Fruit fly (Drosophila melanogaster) whole organism, embryonic: Measurements from ENCODE around the gene CG42847.

Experiments used
- ATbp ChIP-seq: fragments of 200-800 bp; sonication (Bioruptor generic); optimal IDR thresholded peaks from 2 replicates; lab custom pipeline; 2017; ENCODE audit warnings: missing biosample characterization, mild to moderate bottlenecking, missing genetic modification characterization, missing genetic modification reagents
- Aef1 ChIP-seq: fragments of 200-800 bp; sonication (Bioruptor generic); IDR thresholded peaks from 3 replicates; pipeline ENCODE4 v1.3.6; 2022; ENCODE audit warnings: missing biosample characterization, missing genetic modification characterization
- Atf3 ChIP-seq: fragments of 200-800 bp; sonication (Bioruptor generic); optimal IDR thresholded peaks from 3 replicates; lab custom pipeline; 2016; ENCODE audit warnings: missing biosample characterization, missing genetic modification characterization
- Atf6 ChIP-seq: fragments of 200-800 bp; sonication (Bioruptor generic); IDR thresholded peaks from 2 replicates; pipeline ENCODE4 v1.3.6; 2022; ENCODE audit warnings: missing biosample characterization, missing genetic modification characterization
- B-H1 ChIP-seq: fragments of 200-800 bp; sonication (Bioruptor generic); IDR thresholded peaks from 3 replicates; pipeline ENCODE4 v1.3.6; 2022; ENCODE audit warnings: missing biosample characterization, missing genetic modification characterization
- Bdp1 ChIP-seq: fragments of 200-800 bp; sonication (Bioruptor generic); optimal IDR thresholded peaks from 3 replicates; lab custom pipeline; 2016; ENCODE audit warnings: missing biosample characterization, missing genetic modification characterization
- CG10959 ChIP-seq: fragments of 200-800 bp; sonication (Bioruptor generic); IDR thresholded peaks from 2 replicates; pipeline ENCODE4 v1.3.6; 2022; ENCODE audit warnings: missing biosample characterization, missing genetic modification characterization
- CG12219 ChIP-seq: fragments of 200-800 bp; sonication (Bioruptor generic); optimal IDR thresholded peaks from 3 replicates; lab custom pipeline; 2018; ENCODE audit warnings: missing biosample characterization, mild to moderate bottlenecking, missing genetic modification characterization
- CG13123 ChIP-seq: fragments of 200-800 bp; sonication (Bioruptor generic); optimal IDR thresholded peaks from 2 replicates; lab custom pipeline; 2016; ENCODE audit warnings: missing biosample characterization, missing genetic modification characterization
- CG13624 ChIP-seq: fragments of 200-800 bp; sonication (Bioruptor generic); optimal IDR thresholded peaks from 2 replicates; lab custom pipeline; 2016; ENCODE audit warnings: missing biosample characterization, missing genetic modification characterization
- CG14050 ChIP-seq: fragments of 200-800 bp; sonication (Bioruptor generic); IDR thresholded peaks from 3 replicates; pipeline ENCODE4 v1.3.6; 2022; ENCODE audit warnings: missing biosample characterization, missing genetic modification characterization
- CG14860 ChIP-seq: fragments of 200-800 bp; sonication (Bioruptor generic); IDR thresholded peaks from 3 replicates; pipeline ENCODE4 v1.3.6; 2022; ENCODE audit warnings: missing biosample characterization, missing genetic modification characterization; ENCODE audit not compliant: partially characterized antibody
- CG15073 ChIP-seq: fragments of 200-800 bp; sonication (Bioruptor generic); optimal IDR thresholded peaks from 2 replicates; lab custom pipeline; 2016; ENCODE audit warnings: missing biosample characterization, missing genetic modification characterization
- CG15479 ChIP-seq: fragments of 200-800 bp; sonication (Bioruptor generic); optimal IDR thresholded peaks from 3 replicates; lab custom pipeline; 2019; ENCODE audit warnings: missing biosample characterization, mild to moderate bottlenecking, missing genetic modification characterization, moderate library complexity
- CG17186 ChIP-seq: fragments of 200-800 bp; sonication (Bioruptor generic); optimal IDR thresholded peaks from 3 replicates; lab custom pipeline; 2017; ENCODE audit warnings: missing biosample characterization, missing genetic modification reagents, missing genetic modification characterization
- CG3065 ChIP-seq: fragments of 200-800 bp; sonication (Bioruptor generic); optimal IDR thresholded peaks from 2 replicates; lab custom pipeline; 2016; ENCODE audit warnings: missing biosample characterization, missing genetic modification characterization
- CG33557 ChIP-seq: fragments of 200-800 bp; sonication (Bioruptor generic); optimal IDR thresholded peaks from 2 replicates; lab custom pipeline; 2019; ENCODE audit warnings: missing biosample characterization, mild to moderate bottlenecking, missing genetic modification characterization, moderate library complexity
- CG34376 ChIP-seq: fragments of 200-800 bp; sonication (Bioruptor generic); optimal IDR thresholded peaks from 2 replicates; lab custom pipeline; 2018; ENCODE audit warnings: missing biosample characterization, mild to moderate bottlenecking, missing genetic modification characterization
- CG3847 ChIP-seq: fragments of 200-800 bp; sonication (Bioruptor generic); IDR thresholded peaks from 2 replicates; pipeline ENCODE4 v1.3.6; 2022; ENCODE audit warnings: missing biosample characterization, missing genetic modification characterization
- CG42726 ChIP-seq: fragments of 200-800 bp; sonication (Bioruptor generic); IDR thresholded peaks from 2 replicates; pipeline ENCODE4 v1.3.6; 2022; ENCODE audit warnings: missing biosample characterization, missing genetic modification characterization; ENCODE audit not compliant: partially characterized antibody
- CG4707 ChIP-seq: fragments of 200-800 bp; sonication (Bioruptor generic); optimal IDR thresholded peaks from 2 replicates; lab custom pipeline; 2018; ENCODE audit warnings: missing biosample characterization, mild to moderate bottlenecking, missing genetic modification characterization, moderate library complexity
- CG6254 ChIP-seq: fragments of 200-800 bp; sonication (Bioruptor generic); optimal IDR thresholded peaks from 3 replicates; lab custom pipeline; 2017; ENCODE audit warnings: mild to moderate bottlenecking, missing biosample characterization, missing genetic modification reagents, missing genetic modification characterization
- CG7357 ChIP-seq: fragments of 200-800 bp; sonication (Bioruptor generic); IDR thresholded peaks from 3 replicates; pipeline ENCODE4 v1.3.6; 2022; ENCODE audit warnings: missing biosample characterization, missing genetic modification characterization
- CG9609 ChIP-seq: fragments of 200-800 bp; sonication (Bioruptor generic); optimal IDR thresholded peaks from 3 replicates; lab custom pipeline; 2016; ENCODE audit warnings: missing biosample characterization, missing genetic modification characterization
- E2f2 ChIP-seq: fragments of 200-800 bp; sonication (Bioruptor generic); IDR thresholded peaks from 2 replicates; pipeline ENCODE4 v1.3.6; 2022; ENCODE audit warnings: missing biosample characterization, missing genetic modification characterization
- Eip74EF ChIP-seq, 2 experiments: fragments of 200-800 bp in 1 of 2; fragments of >200 bp in 1 of 2; sonication (Bioruptor generic) in 1 of 2; optimal IDR thresholded peaks; 2 replicates each; lab custom pipeline; 2017 to 2019; ENCODE audit warnings: missing biosample characterization in 2 of 2, missing genetic modification characterization in 2 of 2, mild to moderate bottlenecking in 1 of 2, moderate library complexity in 1 of 2
- Ets65A ChIP-seq: fragments of 200-800 bp; sonication (Bioruptor generic); peaks from one replicate; lab custom pipeline; 2016; ENCODE audit warnings: missing biosample characterization, missing genetic modification characterization
- Mrtf ChIP-seq: fragments of 200-800 bp; sonication (Bioruptor generic); IDR thresholded peaks from 3 replicates; pipeline ENCODE4 v1.3.6; 2022; ENCODE audit warnings: missing biosample characterization, missing genetic modification characterization
- Opbp ChIP-seq: fragments of 200-800 bp; sonication (Bioruptor generic); IDR thresholded peaks from 3 replicates; pipeline ENCODE4 v1.3.6; 2022; ENCODE audit warnings: missing biosample characterization, missing genetic modification characterization; ENCODE audit not compliant: partially characterized antibody
- Ptx1 ChIP-seq: fragments of 200-800 bp; sonication (Bioruptor generic); IDR thresholded peaks from 2 replicates; pipeline ENCODE4 v1.3.6; 2022; ENCODE audit warnings: missing biosample characterization, missing genetic modification characterization
- Rfx ChIP-seq: fragments of 200-800 bp; sonication (Bioruptor generic); IDR thresholded peaks from 2 replicates; pipeline ENCODE4 v1.3.6; 2022; ENCODE audit warnings: missing biosample characterization, missing genetic modification characterization
- Six4 ChIP-seq: fragments of 200-800 bp; sonication (Bioruptor generic); optimal IDR thresholded peaks from 2 replicates; lab custom pipeline; 2016; ENCODE audit warnings: missing biosample characterization, missing genetic modification characterization
- ac ChIP-seq: fragments of 200-800 bp; sonication (Bioruptor generic); optimal IDR thresholded peaks from 3 replicates; lab custom pipeline; 2017; ENCODE audit warnings: missing biosample characterization, mild to moderate bottlenecking, missing genetic modification characterization
- bowl ChIP-seq: fragments of 200-800 bp; sonication (Bioruptor generic); IDR thresholded peaks from 2 replicates; pipeline ENCODE4 v1.3.6; 2022; ENCODE audit warnings: missing biosample characterization, missing genetic modification characterization
- chm ChIP-seq: fragments of 200-800 bp; sonication (Bioruptor generic); IDR thresholded peaks from 2 replicates; pipeline ENCODE4 v1.3.6; 2022; ENCODE audit warnings: missing biosample characterization, missing genetic modification characterization
- ci ChIP-seq: fragments of 200-800 bp; sonication (Bioruptor generic); IDR thresholded peaks from 3 replicates; pipeline ENCODE4 v1.3.6; 2022; ENCODE audit warnings: missing biosample characterization, missing genetic modification characterization
- danr ChIP-seq: fragments of 200-800 bp; sonication (Bioruptor generic); IDR thresholded peaks from 2 replicates; pipeline ENCODE4 v1.3.6; 2022; ENCODE audit warnings: missing biosample characterization, missing genetic modification characterization
- disco-r ChIP-seq: fragments of 200-800 bp; sonication (Bioruptor generic); optimal IDR thresholded peaks from 2 replicates; lab custom pipeline; 2016; ENCODE audit warnings: missing biosample characterization, missing genetic modification characterization
- emc ChIP-seq: fragments of 200-800 bp; sonication (Bioruptor generic); optimal IDR thresholded peaks from 2 replicates; lab custom pipeline; 2016; ENCODE audit warnings: missing biosample characterization, missing genetic modification characterization
- gro ChIP-seq: fragments of 200-800 bp; sonication (Bioruptor generic); optimal IDR thresholded peaks from 2 replicates; lab custom pipeline; 2016; ENCODE audit warnings: missing biosample characterization, missing genetic modification characterization
- jing ChIP-seq: fragments of 200-800 bp; sonication (Bioruptor generic); optimal IDR thresholded peaks from 2 replicates; lab custom pipeline; 2018; ENCODE audit warnings: missing biosample characterization, mild to moderate bottlenecking, missing genetic modification characterization
- mam ChIP-seq: fragments of 200-800 bp; sonication (Bioruptor generic); optimal IDR thresholded peaks from 3 replicates; lab custom pipeline; 2016; ENCODE audit warnings: missing biosample characterization, missing genetic modification characterization
- pfk ChIP-seq: fragments of 200-800 bp; sonication (Bioruptor generic); optimal IDR thresholded peaks from 2 replicates; lab custom pipeline; 2018; ENCODE audit warnings: missing biosample characterization, mild to moderate bottlenecking, missing genetic modification characterization, moderate library complexity
- phol ChIP-seq: fragments of 200-800 bp; sonication (Bioruptor generic); optimal IDR thresholded peaks from 3 replicates; lab custom pipeline; 2018; ENCODE audit warnings: missing biosample characterization, mild to moderate bottlenecking, missing genetic modification characterization, moderate library complexity
- prd ChIP-seq, 3 experiments: fragments of >200 bp in 2 of 3; fragments of 200-800 bp in 1 of 3; sonication (Bioruptor generic) in 1 of 3; optimal IDR thresholded peaks in 2 of 3; IDR thresholded peaks in 1 of 3; 2 replicates in 2 of 3; 3 replicates in 1 of 3; pipeline versions ENCODE4 v1.3.6 to Lab custom; 2017 to 2022; ENCODE audit warnings: missing biosample characterization in 1 of 3, missing genetic modification characterization in 1 of 3
- trh ChIP-seq: fragments of 200-800 bp; sonication (Bioruptor generic); optimal IDR thresholded peaks from 2 replicates; lab custom pipeline; 2016; ENCODE audit warnings: missing biosample characterization, missing genetic modification characterization
- wdn ChIP-seq: fragments of 200-800 bp; sonication (Bioruptor generic); IDR thresholded peaks from 2 replicates; pipeline ENCODE4 v1.3.6; 2022; ENCODE audit warnings: missing biosample characterization, missing genetic modification characterization
- wor ChIP-seq: fragments of 200-800 bp; sonication (Bioruptor generic); IDR thresholded peaks from 2 replicates; pipeline ENCODE4 v1.3.6; 2022; ENCODE audit warnings: missing biosample characterization, missing genetic modification characterization
- zen2 ChIP-seq: fragments of 200-800 bp; sonication (Bioruptor generic); IDR thresholded peaks from 3 replicates; pipeline ENCODE4 v1.3.6; 2022; ENCODE audit warnings: missing biosample characterization, missing genetic modification characterization; ENCODE audit not compliant: partially characterized antibody

The CG42847 gene

dm6 chr2L:9449257-9449972, 21.7 kb downstream of the CG42847 start (continued):
- TF ChIP-seq prd (optimal IDR thresholded peaks at IDR 0.05; lab: Kevin White, UChicago) = no peak
- TF ChIP-seq prd (GFP tag; IDR thresholded peaks at IDR 0.05; lab: Robert Waterston, UW) = peak; percentile 99
- peak; percentile 82 for TF ChIP-seq E2f2 (GFP tag; lab: Robert Waterston, UW)
- TF ChIP-seq Eip74EF (GFP tag; optimal IDR thresholded peaks at IDR 0.05; lab: Kevin White, UChicago) = peak in 1 of 2 experiments; percentile 92
- peak; percentile 93 for TF ChIP-seq CG7357 (GFP tag; lab: Robert Waterston, UW)
- peak; percentile 91 for TF ChIP-seq Aef1 (GFP tag; lab: Robert Waterston, UW)
- peak; percentile 51 for TF ChIP-seq disco-r (GFP tag; lab: Kevin White, UChicago)
- peak; percentile 97 for TF ChIP-seq CG3847
- no peak for TF ChIP-seq pfk (GFP tag; lab: Kevin White, UChicago)
- TF ChIP-seq CG10959 (GFP tag; lab: Robert Waterston, UW) = peak; percentile 89
- TF ChIP-seq CG14860 (GFP tag; lab: Robert Waterston, UW) = no peak
- TF ChIP-seq Bdp1 (GFP tag; lab: Kevin White, UChicago) = peak; percentile 74
- TF ChIP-seq ci (GFP tag; lab: Robert Waterston, UW) = peak; percentile 92; the same call in 2 of the 3 replicates
- peak; percentile 92 for TF ChIP-seq wdn (GFP tag; lab: Robert Waterston, UW)
- peak; percentile 96 for TF ChIP-seq jing
- TF ChIP-seq Ptx1 (GFP tag; lab: Robert Waterston, UW) = peak; percentile 97
- peak; percentile 93 for TF ChIP-seq ATbp (GFP tag; lab: Kevin White, UChicago)
- peak; percentile 97 for TF ChIP-seq Atf6
- TF ChIP-seq CG15073 (GFP tag; lab: Kevin White, UChicago) = peak; percentile 56
- peak; percentile 94 for TF ChIP-seq CG4707
- TF ChIP-seq CG12219 = peak; percentile 94
- peak; percentile 88 for TF ChIP-seq mam (GFP tag; lab: Kevin White, UChicago)
- peak; percentile 70 for TF ChIP-seq CG9609
- peak; percentile 75 for TF ChIP-seq chm (GFP tag; lab: Robert Waterston, UW)
- TF ChIP-seq CG13123 = peak; percentile 86
- peak; percentile 38 for TF ChIP-seq emc (GFP tag; lab: Kevin White, UChicago)
- peak; percentile 95 for TF ChIP-seq Six4 (GFP tag; lab: Kevin White, UChicago)
- TF ChIP-seq Atf3 (GFP tag; lab: Kevin White, UChicago) = peak; percentile 93
- TF ChIP-seq zen2 (GFP tag; lab: Robert Waterston, UW) = no peak
- peak; percentile 99 for TF ChIP-seq Ets65A
- TF ChIP-seq CG14050 (GFP tag; lab: Robert Waterston, UW) = peak; percentile 92
- TF ChIP-seq trh (GFP tag; lab: Kevin White, UChicago) = peak; percentile 71
- peak; percentile 39 for TF ChIP-seq CG13624 (GFP tag; lab: Kevin White, UChicago)
- peak; percentile 87 for TF ChIP-seq CG15479
- peak; percentile 71 for TF ChIP-seq CG17186 (GFP tag; lab: Kevin White, UChicago)
- TF ChIP-seq bowl = peak; percentile 88
- peak; percentile 89 for TF ChIP-seq B-H1
- TF ChIP-seq CG3065 (GFP tag; lab: Kevin White, UChicago) = peak; percentile 93
- peak; percentile 93 for TF ChIP-seq danr (GFP tag; lab: Robert Waterston, UW)
- TF ChIP-seq CG33557 (GFP tag; lab: Kevin White, UChicago) = peak; percentile 98
- peak; percentile 74 for TF ChIP-seq Opbp (GFP tag; lab: Robert Waterston, UW)
- peak; percentile 96 for TF ChIP-seq Rfx (GFP tag; lab: Robert Waterston, UW)
- peak; percentile 94 for TF ChIP-seq CG34376 (GFP tag; lab: Kevin White, UChicago)
- TF ChIP-seq wor (GFP tag; lab: Robert Waterston, UW) = peak; percentile 90
- TF ChIP-seq CG6254 = peak; percentile 98
- peak; percentile 64; the same call in 1 of the 2 replicates for TF ChIP-seq CG42726
- TF ChIP-seq Mrtf = peak; percentile 95
- TF ChIP-seq gro (GFP tag; lab: Kevin White, UChicago) = no peak
- TF ChIP-seq phol (tag; lab: Kevin White, UChicago) = peak; percentile 96
- TF ChIP-seq ac (GFP tag; lab: Kevin White, UChicago) = peak; percentile 97
